Fruit fly (Drosophila melanogaster) whole organism, embryonic: Measurements from ENCODE around the gene PCNA2.

ENCODE experiments used
- CG11695 ChIP-seq: fragments of 200-800 bp; sonication (Bioruptor generic); IDR thresholded peaks from 3 replicates; pipeline ENCODE4 v1.3.6; 2022; ENCODE audit warnings: missing biosample characterization, missing genetic modification characterization
- CG12391 ChIP-seq: fragments of 200-800 bp; sonication (Bioruptor generic); optimal IDR thresholded peaks from 3 replicates; lab custom pipeline; 2018; ENCODE audit warnings: missing biosample characterization, mild to moderate bottlenecking, missing genetic modification characterization, moderate library complexity
- CG12659 ChIP-seq: fragments of 200-800 bp; sonication (Bioruptor generic); optimal IDR thresholded peaks from 3 replicates; lab custom pipeline; 2017; ENCODE audit warnings: mild to moderate bottlenecking, missing biosample characterization, missing genetic modification reagents, missing genetic modification characterization
- CG12942 ChIP-seq: fragments of 200-800 bp; sonication (Bioruptor generic); optimal IDR thresholded peaks from 3 replicates; lab custom pipeline; 2016; ENCODE audit warnings: missing biosample characterization, missing genetic modification characterization
- CG14860 ChIP-seq: fragments of 200-800 bp; sonication (Bioruptor generic); IDR thresholded peaks from 3 replicates; pipeline ENCODE4 v1.3.6; 2022; ENCODE audit warnings: missing biosample characterization, missing genetic modification characterization; ENCODE audit not compliant: partially characterized antibody
- CG1529 ChIP-seq: fragments of 200-800 bp; sonication (Bioruptor generic); optimal IDR thresholded peaks from 3 replicates; lab custom pipeline; 2018; ENCODE audit warnings: missing biosample characterization, missing genetic modification characterization
- CG15479 ChIP-seq: fragments of 200-800 bp; sonication (Bioruptor generic); optimal IDR thresholded peaks from 3 replicates; lab custom pipeline; 2019; ENCODE audit warnings: missing biosample characterization, mild to moderate bottlenecking, missing genetic modification characterization, moderate library complexity
- CG16815 ChIP-seq: fragments of 200-800 bp; sonication (Bioruptor generic); optimal IDR thresholded peaks from 3 replicates; lab custom pipeline; 2017; ENCODE audit warnings: missing biosample characterization, mild to moderate bottlenecking, missing genetic modification characterization
- CG18011 ChIP-seq: fragments of 200-800 bp; sonication (Bioruptor generic); optimal IDR thresholded peaks from 2 replicates; lab custom pipeline; 2017; ENCODE audit warnings: missing biosample characterization, missing genetic modification characterization, mild to moderate bottlenecking, moderate library complexity, missing genotype
- CG31388 ChIP-seq: fragments of 200-800 bp; sonication (Bioruptor generic); optimal IDR thresholded peaks from 2 replicates; lab custom pipeline; 2016; ENCODE audit warnings: missing biosample characterization, missing genetic modification characterization
- CG4360 ChIP-seq: fragments of 200-800 bp; sonication (Bioruptor generic); IDR thresholded peaks from 2 replicates; pipeline ENCODE4 v1.3.6; 2022; ENCODE audit warnings: missing biosample characterization, missing genetic modification characterization
- CG4424 ChIP-seq: fragments of 200-800 bp; sonication (Bioruptor generic); optimal IDR thresholded peaks from 3 replicates; lab custom pipeline; 2016; ENCODE audit warnings: missing biosample characterization, missing genetic modification characterization
- CG6254 ChIP-seq: fragments of 200-800 bp; sonication (Bioruptor generic); optimal IDR thresholded peaks from 3 replicates; lab custom pipeline; 2017; ENCODE audit warnings: mild to moderate bottlenecking, missing biosample characterization, missing genetic modification reagents, missing genetic modification characterization
- CG6765 ChIP-seq: fragments of 200-800 bp; sonication (Bioruptor generic); optimal IDR thresholded peaks from 3 replicates; lab custom pipeline; 2017; ENCODE audit warnings: missing biosample characterization, mild to moderate bottlenecking, missing genetic modification characterization
- ERR ChIP-seq: fragments of 200-800 bp; sonication (Bioruptor generic); optimal IDR thresholded peaks from 2 replicates; lab custom pipeline; 2016; ENCODE audit warnings: missing biosample characterization, missing genetic modification characterization
- Eip74EF ChIP-seq, 2 experiments: fragments of 200-800 bp in 1 of 2; fragments of >200 bp in 1 of 2; sonication (Bioruptor generic) in 1 of 2; optimal IDR thresholded peaks; 2 replicates each; lab custom pipeline; 2017 to 2019; ENCODE audit warnings: missing biosample characterization in 2 of 2, missing genetic modification characterization in 2 of 2, mild to moderate bottlenecking in 1 of 2, moderate library complexity in 1 of 2
- Ets97D ChIP-seq: fragments of 200-800 bp; sonication (Bioruptor generic); optimal IDR thresholded peaks from 3 replicates; lab custom pipeline; 2016; ENCODE audit warnings: missing biosample characterization, missing genetic modification characterization
- Hsf ChIP-seq: fragments of 200-800 bp; sonication (Bioruptor generic); optimal IDR thresholded peaks from 3 replicates; lab custom pipeline; 2016; ENCODE audit warnings: missing biosample characterization, missing genetic modification characterization
- Lhr ChIP-seq: fragments of 200-800 bp; sonication (Bioruptor generic); optimal IDR thresholded peaks from 3 replicates; lab custom pipeline; 2017; ENCODE audit warnings: mild to moderate bottlenecking, missing biosample characterization, missing genetic modification reagents, missing genetic modification characterization
- MBD-R2 ChIP-seq: fragments of 200-800 bp; sonication (Bioruptor generic); IDR thresholded peaks from 2 replicates; pipeline ENCODE4 v1.3.6; 2022; ENCODE audit warnings: missing biosample characterization, missing genetic modification characterization
- NC2α ChIP-seq: fragments of 200-800 bp; sonication (Bioruptor generic); optimal IDR thresholded peaks from 2 replicates; lab custom pipeline; 2016; ENCODE audit warnings: missing biosample characterization, missing genetic modification characterization
- NK7.1 ChIP-seq: fragments of 200-800 bp; sonication (Bioruptor generic); optimal IDR thresholded peaks from 3 replicates; lab custom pipeline; 2016; ENCODE audit warnings: missing biosample characterization, missing genetic modification characterization
- NfI ChIP-seq: fragments of 200-800 bp; sonication (Bioruptor generic); optimal IDR thresholded peaks from 3 replicates; lab custom pipeline; 2018; ENCODE audit warnings: missing biosample characterization, mild to moderate bottlenecking, missing genetic modification characterization, moderate library complexity
- Optix ChIP-seq: fragments of 200-800 bp; sonication (Bioruptor generic); IDR thresholded peaks from 3 replicates; pipeline ENCODE4 v1.3.6; 2022; ENCODE audit warnings: missing biosample characterization, missing genetic modification characterization
- Rx ChIP-seq: fragments of 200-800 bp; sonication (Bioruptor generic); IDR thresholded peaks from 2 replicates; pipeline ENCODE4 v1.3.6; 2022; ENCODE audit warnings: missing biosample characterization, missing genetic modification characterization
- Spps ChIP-seq: fragments of 200-800 bp; sonication (Bioruptor generic); optimal IDR thresholded peaks from 2 replicates; lab custom pipeline; 2018; ENCODE audit warnings: missing biosample characterization, mild to moderate bottlenecking, missing genetic modification characterization
- Xrp1 ChIP-seq: fragments of 200-800 bp; sonication (Bioruptor generic); IDR thresholded peaks from 2 replicates; pipeline ENCODE4 v1.3.6; 2022; ENCODE audit warnings: missing biosample characterization, missing genetic modification characterization
- ash1 ChIP-seq: fragments of 200-800 bp; sonication (Bioruptor generic); optimal IDR thresholded peaks from 2 replicates; lab custom pipeline; 2018; ENCODE audit warnings: missing biosample characterization, mild to moderate bottlenecking, missing genetic modification characterization
- az2 ChIP-seq: fragments of 200-800 bp; sonication (Bioruptor generic); optimal IDR thresholded peaks from 3 replicates; lab custom pipeline; 2016; ENCODE audit warnings: missing biosample characterization, missing genetic modification characterization
- bsh ChIP-seq, 2 experiments: fragments of 200-800 bp; sonication (Bioruptor generic); optimal IDR thresholded peaks; 2 replicates each; lab custom pipeline; 2017 to 2018; ENCODE audit warnings: mild to moderate bottlenecking in 2 of 2, missing biosample characterization in 2 of 2, missing genetic modification characterization in 2 of 2, moderate library complexity in 1 of 2
- cato ChIP-seq: fragments of 200-800 bp; sonication (Bioruptor generic); optimal IDR thresholded peaks from 2 replicates; lab custom pipeline; 2016; ENCODE audit warnings: missing biosample characterization, missing genetic modification characterization, borderline replicate concordance
- croc ChIP-seq: fragments of 200-800 bp; sonication (Bioruptor generic); conservative IDR thresholded peaks from 3 replicates; pipeline ENCODE4 v1.3.6; 2022; ENCODE audit warnings: missing biosample characterization, missing genetic modification characterization
- crp ChIP-seq, 2 experiments: fragments of 200-800 bp; sonication (Bioruptor generic); optimal IDR thresholded peaks; 2 replicates in 1 of 2; 3 replicates in 1 of 2; lab custom pipeline; 2017; ENCODE audit warnings: missing biosample characterization in 2 of 2, missing genetic modification characterization in 2 of 2, mild to moderate bottlenecking in 1 of 2, moderate library complexity in 1 of 2
- cwo ChIP-seq: fragments of 200-800 bp; sonication (Bioruptor generic); optimal IDR thresholded peaks from 3 replicates; lab custom pipeline; 2017; ENCODE audit warnings: missing biosample characterization, missing genetic modification characterization, mild to moderate bottlenecking, moderate library complexity, missing genetic modification reagents
- emc ChIP-seq: fragments of 200-800 bp; sonication (Bioruptor generic); optimal IDR thresholded peaks from 2 replicates; lab custom pipeline; 2016; ENCODE audit warnings: missing biosample characterization, missing genetic modification characterization
- eve ChIP-seq, 2 experiments: fragments of >200 bp; optimal IDR thresholded peaks; 2 replicates each; lab custom pipeline; 2017; ENCODE audit warnings: missing biosample characterization in 2 of 2, missing genetic modification characterization in 2 of 2
- fd3F ChIP-seq: fragments of 200-800 bp; sonication (Bioruptor generic); optimal IDR thresholded peaks from 2 replicates; lab custom pipeline; 2018; ENCODE audit warnings: missing biosample characterization, mild to moderate bottlenecking, missing genetic modification characterization, moderate library complexity
- grau ChIP-seq: fragments of 200-800 bp; optimal IDR thresholded peaks from 3 replicates; lab custom pipeline; 2019; ENCODE audit warnings: missing biosample characterization, mild to moderate bottlenecking, missing genetic modification characterization, moderate library complexity
- her ChIP-seq: fragments of 200-800 bp; sonication (Bioruptor generic); optimal IDR thresholded peaks from 2 replicates; lab custom pipeline; 2016; ENCODE audit warnings: missing biosample characterization, missing genetic modification characterization
- hth ChIP-seq: fragments of >200 bp; optimal IDR thresholded peaks from 2 replicates; lab custom pipeline; 2017; ENCODE audit warnings: inconsistent platforms
- lola ChIP-seq, 3 experiments: fragments of >200 bp in 2 of 3; fragments of 200-800 bp in 1 of 3; sonication (Bioruptor generic) in 1 of 3; optimal IDR thresholded peaks; 2 replicates each; lab custom pipeline; 2017 to 2019; ENCODE audit warnings: missing biosample characterization in 3 of 3, missing genetic modification characterization in 3 of 3, mild to moderate bottlenecking in 1 of 3, moderate library complexity in 1 of 3
- mld ChIP-seq: fragments of 200-800 bp; sonication (Bioruptor generic); IDR thresholded peaks from 3 replicates; pipeline ENCODE4 v1.3.6; 2022; ENCODE audit warnings: missing biosample characterization, missing genetic modification characterization; ENCODE audit not compliant: partially characterized antibody
- nerfin-1 ChIP-seq: fragments of 200-800 bp; sonication (Bioruptor generic); optimal IDR thresholded peaks from 3 replicates; lab custom pipeline; 2019; ENCODE audit warnings: missing biosample characterization, mild to moderate bottlenecking, missing genetic modification characterization, moderate library complexity
- shn ChIP-seq: fragments of 200-800 bp; sonication (Bioruptor generic); optimal IDR thresholded peaks from 3 replicates; lab custom pipeline; 2016; ENCODE audit warnings: missing biosample characterization, missing genetic modification characterization
- tin ChIP-seq: fragments of 200-800 bp; sonication (Bioruptor generic); optimal IDR thresholded peaks from 3 replicates; lab custom pipeline; 2016; ENCODE audit warnings: missing biosample characterization, missing genetic modification characterization
- wor ChIP-seq: fragments of 200-800 bp; sonication (Bioruptor generic); IDR thresholded peaks from 2 replicates; pipeline ENCODE4 v1.3.6; 2022; ENCODE audit warnings: missing biosample characterization, missing genetic modification characterization
- zen2 ChIP-seq: fragments of 200-800 bp; sonication (Bioruptor generic); IDR thresholded peaks from 3 replicates; pipeline ENCODE4 v1.3.6; 2022; ENCODE audit warnings: missing biosample characterization, missing genetic modification characterization; ENCODE audit not compliant: partially characterized antibody

The PCNA2 gene

DNA sequence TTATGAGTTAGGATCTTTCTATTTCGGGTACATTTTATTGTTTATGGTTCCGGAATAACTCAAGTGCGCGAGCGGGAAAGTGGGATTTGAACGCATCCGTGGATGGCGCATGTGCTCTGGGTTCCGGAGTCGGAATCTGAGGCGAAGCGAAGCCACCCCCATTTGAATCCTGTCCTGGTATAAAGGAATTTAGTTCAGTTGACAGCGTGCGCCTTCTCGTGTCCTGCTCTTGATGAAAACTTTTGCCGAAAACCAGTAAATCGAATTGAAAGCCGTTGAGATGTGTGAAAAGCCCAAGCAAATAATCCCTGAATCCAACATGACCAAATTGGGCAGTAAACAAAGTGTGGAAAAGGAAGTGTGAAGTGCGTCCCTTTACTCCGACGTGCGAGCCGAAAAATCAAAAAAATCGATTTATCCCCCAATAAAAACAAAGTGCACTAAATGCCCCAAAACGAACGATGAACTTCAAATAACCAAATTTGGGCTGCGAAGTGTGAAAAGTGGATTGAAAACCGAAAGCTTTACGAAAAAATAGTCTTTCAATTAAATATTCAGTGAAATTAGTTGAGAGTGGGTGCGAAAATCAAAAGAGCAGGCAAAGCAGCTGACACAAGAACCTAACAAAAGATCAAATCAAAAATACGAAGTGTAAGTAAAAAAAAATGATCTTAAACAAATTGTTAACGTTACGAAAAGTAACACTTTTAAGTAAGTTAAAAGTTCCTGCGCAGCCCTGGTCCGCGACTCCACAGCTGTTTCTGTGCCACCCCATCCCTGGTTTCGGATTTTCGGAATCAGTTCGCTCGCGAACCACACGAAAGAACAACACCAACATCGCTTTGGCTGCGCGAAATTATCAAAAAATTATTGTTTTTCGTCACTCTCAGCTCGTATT, 2.9 kb upstream of the PCNA2 start, which contains the start of gene Lar (continued):
- peak; percentile 32 for TF ChIP-seq ERR
- TF ChIP-seq NfI (GFP tag; lab: Kevin White, UChicago), result peak; percentile 31
- TF ChIP-seq CG16815 (GFP tag; lab: Kevin White, UChicago), result no peak
- TF ChIP-seq Xrp1, result peak; percentile 62; the same call in 1 of the 2 replicates
- peak; percentile 9 for TF ChIP-seq CG1529
- no peak for TF ChIP-seq cwo (GFP tag; lab: Kevin White, UChicago)
- peak; percentile 72 for TF ChIP-seq CG12391
- no peak for TF ChIP-seq emc (GFP tag; lab: Kevin White, UChicago)
- TF ChIP-seq Spps, result peak; percentile 10
- peak; percentile 59; the same call in 1 of the 3 replicates for TF ChIP-seq CG11695 (GFP tag; lab: Robert Waterston, UW)
- peak; percentile 67 for TF ChIP-seq her (GFP tag; lab: Kevin White, UChicago)
- peak; percentile 5 for TF ChIP-seq CG12942 (GFP tag; lab: Kevin White, UChicago)
- no peak for TF ChIP-seq ash1 (GFP tag; lab: Kevin White, UChicago)
- peak; percentile 16 for TF ChIP-seq NK7.1 (GFP tag; lab: Kevin White, UChicago)
- TF ChIP-seq NC2α (GFP tag; lab: Kevin White, UChicago), result no peak
- TF ChIP-seq az2 (GFP tag; lab: Kevin White, UChicago), result peak; percentile 54
- peak; percentile 75 for TF ChIP-seq Ets97D (GFP tag; lab: Kevin White, UChicago)
- TF ChIP-seq CG6254 (GFP tag; lab: Kevin White, UChicago), result peak; percentile 4
- peak; percentile 39 for TF ChIP-seq tin (GFP tag; lab: Kevin White, UChicago)
- peak; percentile 50 for TF ChIP-seq CG6765 (GFP tag; lab: Kevin White, UChicago)
- TF ChIP-seq grau (tag; lab: Kevin White, UChicago), result peak; percentile 66
- peak in 1 of 3 experiments; percentile 35 for TF ChIP-seq lola (GFP tag; optimal IDR thresholded peaks at IDR 0.05; lab: Kevin White, UChicago)
- no peak for TF ChIP-seq Eip74EF (GFP tag; optimal IDR thresholded peaks at IDR 0.05; lab: Kevin White, UChicago)
- TF ChIP-seq Optix, result peak; percentile 37; the same call in 1 of the 3 replicates
- TF ChIP-seq CG18011, result peak; percentile 61
- TF ChIP-seq CG15479 (GFP tag; lab: Kevin White, UChicago), result no peak
- no peak for TF ChIP-seq CG31388
- peak; percentile 6 to 47 for TF ChIP-seq bsh (GFP tag; optimal IDR thresholded peaks at IDR 0.05; lab: Kevin White, UChicago)
- TF ChIP-seq CG4424 (GFP tag; lab: Kevin White, UChicago), result peak; percentile 71
- TF ChIP-seq MBD-R2 (GFP tag; lab: Robert Waterston, UW), result peak; percentile 91
- TF ChIP-seq Lhr (GFP tag; lab: Kevin White, UChicago), result peak; percentile 58
- TF ChIP-seq eve (GFP tag; optimal IDR thresholded peaks at IDR 0.05; lab: Kevin White, UChicago), result no peak
- no peak for TF ChIP-seq zen2 (GFP tag; lab: Robert Waterston, UW)
- no peak for TF ChIP-seq hth (lab: Kevin White, UChicago)
- peak; percentile 50 for TF ChIP-seq fd3F
- TF ChIP-seq shn (GFP tag; lab: Kevin White, UChicago), result peak; percentile 71
- TF ChIP-seq croc (GFP tag; lab: Robert Waterston, UW), result peak; percentile 34; the same call in 1 of the 3 replicates
- no peak for TF ChIP-seq wor (GFP tag; lab: Robert Waterston, UW)
- peak; percentile 84 for TF ChIP-seq CG12659 (GFP tag; lab: Kevin White, UChicago)
- TF ChIP-seq nerfin-1, result peak; percentile 96
- peak; percentile 84 to 96 for TF ChIP-seq crp (GFP tag; optimal IDR thresholded peaks at IDR 0.05; lab: Kevin White, UChicago)
- TF ChIP-seq Rx (GFP tag; lab: Robert Waterston, UW), result no peak
- TF ChIP-seq mld (GFP tag; lab: Robert Waterston, UW), result no peak
- no peak for TF ChIP-seq CG14860 (GFP tag; lab: Robert Waterston, UW)
- no peak for TF ChIP-seq cato (GFP tag; lab: Kevin White, UChicago)
- no peak for TF ChIP-seq CG4360 (GFP tag; lab: Robert Waterston, UW)
- TF ChIP-seq Hsf (GFP tag; lab: Kevin White, UChicago), result peak; percentile 69
